Fruit fly (Drosophila melanogaster) whole organism, wandering third instar larva: ENCODE data around the gene ATPsynG.
A peak's percentile ranks its signal among the peaks of the same experiment; 100 is the strongest.

Experiments
- Abd-B ChIP-seq: fragments of >200 bp; optimal IDR thresholded peaks from 2 replicates; lab custom pipeline; 2017; ENCODE audit warnings: missing biosample characterization, missing genetic modification characterization
- CG32264 ChIP-seq: fragments of 200-800 bp; sonication (Bioruptor generic); optimal IDR thresholded peaks from 2 replicates; lab custom pipeline; 2016; ENCODE audit warnings: missing biosample characterization, missing genetic modification characterization
- CG9705 ChIP-seq: fragments of 200-800 bp; sonication (Bioruptor generic); optimal IDR thresholded peaks from 2 replicates; lab custom pipeline; 2018; ENCODE audit warnings: missing biosample characterization, mild to moderate bottlenecking, missing genetic modification characterization
- CrebA ChIP-seq: fragments of 200-800 bp; sonication (Bioruptor generic); optimal IDR thresholded peaks from 2 replicates; lab custom pipeline; 2016; ENCODE audit warnings: missing biosample characterization, mild to moderate bottlenecking, missing genetic modification characterization, borderline replicate concordance
- Dfd ChIP-seq: fragments of >200 bp; optimal IDR thresholded peaks from 2 replicates; lab custom pipeline; 2017; ENCODE audit warnings: missing biosample characterization, missing genetic modification characterization
- Dif ChIP-seq: fragments of 200-275, 200-300 bp; sonication (Bioruptor generic); optimal IDR thresholded peaks from 2 replicates; lab custom pipeline; 2018; ENCODE audit warnings: missing biosample characterization, missing genetic modification characterization; ENCODE audit not compliant: partially characterized antibody
- GATAd ChIP-seq: sonication (Bioruptor generic); optimal IDR thresholded peaks from 2 replicates; lab custom pipeline; 2016; ENCODE audit warnings: missing biosample characterization, missing genetic modification characterization
- HLH106 ChIP-seq: fragments of 200-800 bp; optimal IDR thresholded peaks from 3 replicates; lab custom pipeline; 2019; ENCODE audit warnings: missing biosample characterization, mild to moderate bottlenecking, missing genetic modification characterization, moderate library complexity
- Hnf4 ChIP-seq: fragments of 200-800 bp; sonication (Bioruptor generic); optimal IDR thresholded peaks from 2 replicates; lab custom pipeline; 2016; ENCODE audit warnings: missing biosample characterization, mild to moderate bottlenecking, missing genetic modification characterization
- Hr78 ChIP-seq: fragments of >200 bp; optimal IDR thresholded peaks from 2 replicates; lab custom pipeline; 2017; ENCODE audit warnings: missing biosample characterization, missing genetic modification characterization
- Hr83 ChIP-seq: fragments of 200-300 bp; sonication (Bioruptor generic); optimal IDR thresholded peaks from 2 replicates; lab custom pipeline; 2016; ENCODE audit warnings: missing biosample characterization, mild to moderate bottlenecking, missing genetic modification characterization, moderate library complexity; ENCODE audit not compliant: poor library complexity, severe bottlenecking
- Jra ChIP-seq: sonication (Bioruptor generic); optimal IDR thresholded peaks from 2 replicates; lab custom pipeline; 2016; ENCODE audit warnings: missing biosample characterization, missing genetic modification characterization
- Mio ChIP-seq: sonication (Bioruptor generic); optimal IDR thresholded peaks from 2 replicates; lab custom pipeline; 2016; ENCODE audit warnings: missing biosample characterization, missing genetic modification characterization
- Myc ChIP-seq: fragments of >200 bp; optimal IDR thresholded peaks from 2 replicates; lab custom pipeline; 2017
- N ChIP-seq: fragments of >200 bp; optimal IDR thresholded peaks from 2 replicates; lab custom pipeline; 2018; ENCODE audit warnings: missing biosample characterization, missing external identifiers, missing genetic modification characterization
- OdsH ChIP-seq: fragments of 200-800 bp; sonication (Bioruptor generic); optimal IDR thresholded peaks from 2 replicates; lab custom pipeline; 2016; ENCODE audit warnings: missing biosample characterization, mild to moderate bottlenecking, missing genetic modification characterization
- Rel ChIP-seq, 2 experiments: fragments of 200-800 bp; sonication (Bioruptor generic) in 1 of 2; optimal IDR thresholded peaks; 2 replicates in 1 of 2; 3 replicates in 1 of 2; lab custom pipeline; 2016 to 2019; ENCODE audit warnings: mild to moderate bottlenecking in 2 of 2, missing biosample characterization in 2 of 2, missing genetic modification characterization in 2 of 2, moderate library complexity in 1 of 2
- Sp1 ChIP-seq: fragments of 200-800 bp; sonication (Bioruptor generic); optimal IDR thresholded peaks from 3 replicates; lab custom pipeline; 2019; ENCODE audit warnings: missing biosample characterization, mild to moderate bottlenecking, missing genetic modification characterization, moderate library complexity
- Vsx2 ChIP-seq: fragments of 200-300, 225-300 bp; sonication (Bioruptor generic); optimal IDR thresholded peaks from 2 replicates; lab custom pipeline; 2018; ENCODE audit warnings: missing biosample characterization, missing genetic modification characterization; ENCODE audit not compliant: partially characterized antibody
- br ChIP-seq: fragments of 200-800 bp; sonication (Bioruptor generic); optimal IDR thresholded peaks from 2 replicates; lab custom pipeline; 2016; ENCODE audit warnings: missing biosample characterization, missing genetic modification characterization
- brk ChIP-seq: fragments of 200-800 bp; sonication (Bioruptor generic); optimal IDR thresholded peaks from 2 replicates; lab custom pipeline; 2016; ENCODE audit warnings: missing biosample characterization, mild to moderate bottlenecking, missing genetic modification characterization
- dmrt93B ChIP-seq: fragments of 200-800 bp; sonication (Bioruptor generic); optimal IDR thresholded peaks from 2 replicates; lab custom pipeline; 2018; ENCODE audit warnings: missing biosample characterization, mild to moderate bottlenecking, missing genetic modification characterization
- dsf ChIP-seq: sonication (Bioruptor generic); optimal IDR thresholded peaks from 2 replicates; lab custom pipeline; 2016; ENCODE audit warnings: missing biosample characterization, missing genetic modification characterization, borderline replicate concordance
- ey ChIP-seq: fragments of 200-800 bp; sonication (Bioruptor generic); optimal IDR thresholded peaks from 2 replicates; lab custom pipeline; 2016; ENCODE audit warnings: missing biosample characterization, missing genetic modification characterization
- foxo ChIP-seq, 2 experiments: fragments of 200-800 bp; sonication (Bioruptor generic); optimal IDR thresholded peaks; 2 replicates in 1 of 2; 3 replicates in 1 of 2; lab custom pipeline; 2016 to 2017; ENCODE audit warnings: missing biosample characterization in 2 of 2, missing genetic modification characterization in 2 of 2
- fru ChIP-seq: fragments of 200-800 bp; sonication (Bioruptor generic); optimal IDR thresholded peaks from 3 replicates; lab custom pipeline; 2016; ENCODE audit warnings: missing biosample characterization, mild to moderate bottlenecking, missing genetic modification characterization
- h ChIP-seq: fragments of 200-800 bp; sonication (Bioruptor generic); optimal IDR thresholded peaks from 3 replicates; lab custom pipeline; 2016; ENCODE audit warnings: missing biosample characterization, mild to moderate bottlenecking, missing genetic modification characterization
- jim ChIP-seq: fragments of 175-275, 200-325 bp; sonication (Bioruptor generic); optimal IDR thresholded peaks from 2 replicates; lab custom pipeline; 2016; ENCODE audit warnings: missing biosample characterization, mild to moderate bottlenecking, missing genetic modification characterization
- lola ChIP-seq: fragments of >200 bp; optimal IDR thresholded peaks from 2 replicates; lab custom pipeline; 2017; ENCODE audit warnings: missing biosample characterization, missing genetic modification characterization
- pan ChIP-seq: fragments of >200 bp; optimal IDR thresholded peaks from 2 replicates; lab custom pipeline; 2017
- psq ChIP-seq: fragments of 200-800 bp; sonication (Bioruptor generic); optimal IDR thresholded peaks from 3 replicates; lab custom pipeline; 2017; ENCODE audit warnings: missing biosample characterization, mild to moderate bottlenecking, missing genetic modification characterization, moderate library complexity
- rgr ChIP-seq: fragments of 200-800 bp; sonication (Bioruptor generic); optimal IDR thresholded peaks from 3 replicates; lab custom pipeline; 2016; ENCODE audit warnings: missing biosample characterization, mild to moderate bottlenecking, missing genetic modification characterization
- sage ChIP-seq: fragments of 200-800 bp; sonication (Bioruptor generic); optimal IDR thresholded peaks from 2 replicates; lab custom pipeline; 2016; ENCODE audit warnings: missing biosample characterization, mild to moderate bottlenecking, missing genetic modification characterization
- sv ChIP-seq: fragments of 200-800 bp; sonication (Bioruptor generic); optimal IDR thresholded peaks from 3 replicates; lab custom pipeline; 2016; ENCODE audit warnings: missing biosample characterization, missing genetic modification characterization
- tai ChIP-seq: sonication (Bioruptor generic); optimal IDR thresholded peaks from 2 replicates; lab custom pipeline; 2016; ENCODE audit warnings: missing biosample characterization, missing genetic modification characterization
- usp ChIP-seq: fragments of >200 bp; optimal IDR thresholded peaks from 2 replicates; lab custom pipeline; 2017; ENCODE audit warnings: missing biosample characterization, missing genetic modification characterization
- woc ChIP-seq: sonication (Bioruptor generic); optimal IDR thresholded peaks from 2 replicates; lab custom pipeline; 2016; ENCODE audit warnings: missing biosample characterization, mild to moderate bottlenecking, missing genetic modification characterization

ATPsynG gene

DNA sequence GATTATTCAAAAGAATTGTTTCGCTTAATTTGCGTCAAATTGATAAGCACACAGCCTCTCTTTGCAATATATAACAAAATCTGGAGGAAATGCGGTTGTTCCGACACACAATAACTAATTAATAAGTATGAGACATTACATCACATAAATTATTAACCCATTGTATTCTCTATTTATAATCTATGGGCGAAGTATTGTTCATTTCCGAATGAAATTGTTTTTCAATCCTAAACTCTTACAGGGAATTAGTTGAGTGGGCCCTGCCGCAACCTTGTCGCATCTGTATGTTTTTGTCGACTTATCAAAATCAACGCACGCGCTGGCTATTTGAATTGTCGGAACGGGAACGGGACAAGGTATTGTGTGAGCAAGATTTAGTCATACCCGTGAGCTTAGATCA is 4.0 kb downstream of the ATPsynG start, which contains the start of gene CG16743 (continued):
- no peak for TF ChIP-seq brk (GFP tag; lab: Kevin White, UChicago)
- TF ChIP-seq psq, result peak; percentile 54
- TF ChIP-seq tai (GFP tag; lab: Kevin White, UChicago), result no peak
- peak; percentile 77 for TF ChIP-seq ey (GFP tag; lab: Kevin White, UChicago)
- no peak for TF ChIP-seq Rel (GFP tag; optimal IDR thresholded peaks at IDR 0.05; lab: Kevin White, UChicago)
- TF ChIP-seq Rel (tag; optimal IDR thresholded peaks at IDR 0.05; lab: Kevin White, UChicago), result no peak
- no peak for TF ChIP-seq CrebA
- no peak for TF ChIP-seq dmrt93B (GFP tag; lab: Kevin White, UChicago)

DNA sequence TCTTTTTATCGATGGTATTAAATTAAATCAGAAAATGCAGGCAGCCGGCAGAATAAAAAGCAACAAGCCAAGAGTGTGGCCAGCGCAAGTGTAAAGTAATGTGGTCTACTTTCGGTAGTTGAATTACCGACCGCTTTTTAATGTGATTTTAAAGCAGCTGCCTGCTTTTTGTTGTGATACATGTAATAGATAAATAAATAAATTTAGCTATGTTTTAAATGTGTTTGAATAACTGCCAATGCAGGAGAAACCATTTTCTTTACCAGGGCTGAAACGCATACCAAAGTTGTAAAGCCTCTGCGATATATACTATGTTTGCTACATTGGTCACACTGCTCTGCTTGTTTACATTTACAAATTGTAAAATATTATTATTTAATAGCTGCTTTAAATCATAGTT is 6.1 kb downstream of the ATPsynG start, which contains the start of the genes Tmem214 and YL-1:
Gene Tmem214, minus strand, starts transcription at position 142 of the 400 bp plus-strand sequence.
Gene YL-1, plus strand, starts transcription at position 310 of the 400 bp plus-strand sequence.
- TF ChIP-seq lola (GFP tag; lab: Kevin White, UChicago) (no peak), usp (GFP tag; lab: Kevin White, UChicago) (no peak), CrebA (no peak), foxo (GFP tag; optimal IDR thresholded peaks at IDR 0.05; lab: Kevin White, UChicago) (no peak), Hnf4 (peak; percentile 28), brk (GFP tag; lab: Kevin White, UChicago) (no peak), sv (no peak), Rel (GFP tag; optimal IDR thresholded peaks at IDR 0.05; lab: Kevin White, UChicago) (no peak), Rel (tag; optimal IDR thresholded peaks at IDR 0.05; lab: Kevin White, UChicago) (peak; percentile 33), CG9705 (GFP tag; lab: Kevin White, UChicago) (no peak), pan (lab: Kevin White, UChicago) (no peak), Dfd (GFP tag; lab: Kevin White, UChicago) (no peak), ey (GFP tag; lab: Kevin White, UChicago) (no peak), Sp1 (peak; percentile 8), fru (GFP tag; lab: Kevin White, UChicago) (no peak), GATAd (GFP tag; lab: Kevin White, UChicago) (no peak), Hr78 (GFP tag; lab: Kevin White, UChicago) (no peak), Abd-B (no peak), h (GFP tag; lab: Kevin White, UChicago) (peak; percentile 2), psq (no peak), Dif (no peak), Myc (lab: Kevin White, UChicago) (peak; percentile 16), Jra (GFP tag; lab: Kevin White, UChicago) (no peak)

- no peak for TF ChIP-seq rgr (GFP tag; lab: Kevin White, UChicago)
- TF ChIP-seq Rel (GFP tag; optimal IDR thresholded peaks at IDR 0.05; lab: Kevin White, UChicago), result no peak
- no peak for TF ChIP-seq Rel (tag; optimal IDR thresholded peaks at IDR 0.05; lab: Kevin White, UChicago)
- no peak for TF ChIP-seq dsf (GFP tag; lab: Kevin White, UChicago)
- no peak for TF ChIP-seq Hr83 (GFP tag; lab: Kevin White, UChicago)
- TF ChIP-seq Sp1, result no peak
- no peak for TF ChIP-seq Dfd (GFP tag; lab: Kevin White, UChicago)
- no peak for TF ChIP-seq Abd-B
- TF ChIP-seq Myc (lab: Kevin White, UChicago), result no peak
- TF ChIP-seq jim (GFP tag; lab: Kevin White, UChicago), result no peak
- TF ChIP-seq woc (GFP tag; lab: Kevin White, UChicago), result no peak
- TF ChIP-seq sv, result no peak
- no peak for TF ChIP-seq Mio
- TF ChIP-seq Hr78 (GFP tag; lab: Kevin White, UChicago), result no peak
- TF ChIP-seq tai (GFP tag; lab: Kevin White, UChicago), result no peak
These were observed 8.2 kb downstream of the ATPsynG start for dm6 chr2L:10968009-10968383.

DNA sequence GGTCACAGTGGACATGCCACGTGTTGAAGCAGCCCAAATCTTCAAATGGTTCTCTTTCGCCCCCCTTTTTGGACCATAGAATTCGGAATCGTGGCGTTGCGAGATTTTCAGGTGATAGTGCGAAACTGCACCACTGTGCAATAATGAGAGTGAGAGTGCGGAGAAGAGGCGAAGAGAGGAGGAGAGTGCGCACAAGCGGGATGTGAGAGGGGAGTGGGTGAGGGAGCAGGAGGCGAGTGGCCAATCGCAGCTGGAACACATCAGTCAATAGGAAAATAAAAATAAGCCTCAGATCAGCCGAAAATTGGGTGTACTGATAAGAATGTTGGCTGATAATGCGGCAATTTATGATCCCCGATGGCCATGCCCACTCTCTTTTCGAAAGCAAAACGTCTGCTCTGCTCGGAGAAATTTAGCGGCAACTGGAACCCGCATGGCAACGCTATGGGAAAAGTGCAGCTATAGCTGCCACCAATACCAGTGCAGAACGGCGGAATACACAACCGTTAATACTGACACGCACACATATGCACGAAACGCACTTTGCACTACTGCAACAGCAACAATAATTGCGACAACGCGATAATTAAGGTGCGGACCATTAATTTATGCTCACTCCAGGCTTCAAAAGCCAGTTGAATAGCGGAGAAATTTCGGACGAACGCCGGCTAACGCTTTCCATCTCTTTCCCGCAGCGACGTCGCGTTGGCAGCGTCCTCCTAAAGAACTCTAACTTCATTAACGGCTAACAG is 8.8 kb downstream of the ATPsynG start:
- TF ChIP-seq dmrt93B (GFP tag; lab: Kevin White, UChicago), result no peak
- no peak for TF ChIP-seq sage (GFP tag; lab: Kevin White, UChicago)
- TF ChIP-seq tai (GFP tag; lab: Kevin White, UChicago), result no peak
- TF ChIP-seq HLH106 (tag; lab: Kevin White, UChicago), result peak; percentile 41
- no peak for TF ChIP-seq Mio
- TF ChIP-seq Vsx2, result no peak
- peak; percentile 62 for TF ChIP-seq woc (GFP tag; lab: Kevin White, UChicago)
- TF ChIP-seq usp (GFP tag; lab: Kevin White, UChicago), result no peak
- TF ChIP-seq fru (GFP tag; lab: Kevin White, UChicago), result peak; percentile 36
- TF ChIP-seq Hr83 (GFP tag; lab: Kevin White, UChicago), result no peak
- TF ChIP-seq Dif, result peak; percentile 80
- no peak for TF ChIP-seq br (GFP tag; lab: Kevin White, UChicago)
- peak; percentile 30 for TF ChIP-seq OdsH
- TF ChIP-seq Hnf4, result peak; percentile 16
- TF ChIP-seq Dfd (GFP tag; lab: Kevin White, UChicago), result no peak
- peak in 1 of 2 experiments; percentile 27 for TF ChIP-seq foxo (GFP tag; optimal IDR thresholded peaks at IDR 0.05; lab: Kevin White, UChicago)
- peak; percentile 44 for TF ChIP-seq rgr (GFP tag; lab: Kevin White, UChicago)
- peak; percentile 44 for TF ChIP-seq psq
- TF ChIP-seq ey (GFP tag; lab: Kevin White, UChicago), result no peak
- peak; percentile 47 for TF ChIP-seq h (GFP tag; lab: Kevin White, UChicago)
- peak; percentile 10 for TF ChIP-seq Sp1
- no peak for TF ChIP-seq brk (GFP tag; lab: Kevin White, UChicago)
- TF ChIP-seq N (GFP tag; lab: Kevin White, UChicago), result no peak
- TF ChIP-seq GATAd (GFP tag; lab: Kevin White, UChicago), result no peak
- no peak for TF ChIP-seq CG9705 (GFP tag; lab: Kevin White, UChicago)
- no peak for TF ChIP-seq CG32264 (GFP tag; lab: Kevin White, UChicago)
- no peak for TF ChIP-seq CrebA
- TF ChIP-seq pan (lab: Kevin White, UChicago), result no peak
- no peak for TF ChIP-seq Abd-B
- no peak for TF ChIP-seq jim (GFP tag; lab: Kevin White, UChicago)
- no peak for TF ChIP-seq Rel (GFP tag; optimal IDR thresholded peaks at IDR 0.05; lab: Kevin White, UChicago)
- TF ChIP-seq Rel (tag; optimal IDR thresholded peaks at IDR 0.05; lab: Kevin White, UChicago), result peak; percentile 51
